Worm (Caenorhabditis elegans) whole organism, young adult: ENCODE data around the gene F57C2.4.

ENCODE experiments used
- B0019.2 ChIP-seq: fragments of 200-800 bp; sonication (Bioruptor generic); conservative IDR thresholded peaks from 2 replicates; pipeline ENCODE4 v1.3.6; 2022; ENCODE audit warnings: missing genetic modification reagents, missing genetic modification characterization, missing compliant biosample characterization
- B0035.1 ChIP-seq: sonication (generic microtip); optimal IDR thresholded peaks from 2 replicates; lab custom pipeline; 2016; ENCODE audit warnings: missing genetic modification characterization, mild to moderate bottlenecking, missing compliant biosample characterization, missing genotype, missing genetic modification reagents
- B0336.3 ChIP-seq: fragments of 200-800 bp; sonication (Bioruptor generic); IDR thresholded peaks from 2 replicates; pipeline ENCODE4 v1.3.6; 2022; ENCODE audit warnings: missing genetic modification characterization, missing compliant biosample characterization
- D2030.7 ChIP-seq: fragments of 200-800 bp; sonication (Bioruptor generic); IDR thresholded peaks from 2 replicates; pipeline ENCODE4 v1.3.6; 2022; ENCODE audit warnings: missing genetic modification reagents, missing genetic modification characterization, missing compliant biosample characterization
- F23B12.7 ChIP-seq: sonication (generic microtip); optimal IDR thresholded peaks from 2 replicates; lab custom pipeline; 2017; ENCODE audit warnings: missing genetic modification characterization, mild to moderate bottlenecking, missing compliant biosample characterization, antibody characterized with exemption, moderate library complexity; ENCODE audit not compliant: insufficient read depth
- F39B2.1 ChIP-seq: fragments of 200-800 bp; sonication (Bioruptor generic); IDR thresholded peaks from 2 replicates; pipeline ENCODE4 v1.3.6; 2022; ENCODE audit warnings: missing genetic modification reagents, missing genetic modification characterization, missing compliant biosample characterization
- F49E8.2 ChIP-seq: sonication (generic microtip); optimal IDR thresholded peaks from 3 replicates; lab custom pipeline; 2017; ENCODE audit warnings: missing genetic modification characterization, mild to moderate bottlenecking, missing compliant biosample characterization, antibody characterized with exemption, moderate library complexity; ENCODE audit not compliant: insufficient read depth
- F57A8.1 ChIP-seq: fragments of 200-800 bp; sonication (Bioruptor generic); optimal IDR thresholded peaks from 2 replicates; lab custom pipeline; 2018; ENCODE audit warnings: mild to moderate bottlenecking, missing genetic modification characterization, moderate library complexity, missing compliant biosample characterization
- Y56A3A.18 ChIP-seq: fragments of 200-800 bp; sonication (Bioruptor generic); IDR thresholded peaks from 2 replicates; pipeline ENCODE4 v1.3.6; 2022; ENCODE audit warnings: missing genetic modification reagents, missing genetic modification characterization, missing compliant biosample characterization
- Y67H2A.10 ChIP-seq: fragments of 200-800 bp; sonication (Bioruptor generic); conservative IDR thresholded peaks from 2 replicates; pipeline ENCODE4 v1.3.6; 2022; ENCODE audit warnings: missing genetic modification reagents, missing genetic modification characterization, missing compliant biosample characterization
- Y95B8A.8 ChIP-seq: fragments of 200-800 bp; sonication (Bioruptor generic); IDR thresholded peaks from 2 replicates; pipeline ENCODE4 v1.3.6; 2022; ENCODE audit warnings: missing genetic modification reagents, missing genetic modification characterization, missing compliant biosample characterization
- ZK185.1 ChIP-seq: sonication (generic microtip); optimal IDR thresholded peaks from 2 replicates; lab custom pipeline; 2016; ENCODE audit warnings: mild to moderate bottlenecking, missing genetic modification characterization, missing compliant biosample characterization; ENCODE audit not compliant: poor library complexity, severe bottlenecking
- ama-1 ChIP-seq, 3 experiments: fragments of 150-350 bp in 1 of 3; sonication (generic microtip) in 2 of 3; optimal IDR thresholded peaks; 2 replicates each; lab custom pipeline; 2014 to 2018; ENCODE audit warnings: missing biosample characterization in 2 of 3, missing genetic modification characterization in 2 of 3, missing genetic modification reagents in 2 of 3
- aptf-2 ChIP-seq: fragments of 200-800 bp; sonication (Bioruptor generic); conservative IDR thresholded peaks from 2 replicates; pipeline ENCODE4 v1.3.6; 2022; ENCODE audit warnings: missing genetic modification reagents, missing genetic modification characterization, missing compliant biosample characterization
- athp-1 ChIP-seq: sonication (generic microtip); optimal IDR thresholded peaks from 2 replicates; lab custom pipeline; 2017; ENCODE audit warnings: mild to moderate bottlenecking, missing genetic modification characterization, missing compliant biosample characterization
- attf-5 ChIP-seq: fragments of 200-800 bp; sonication (Bioruptor generic); optimal IDR thresholded peaks from 2 replicates; lab custom pipeline; 2018; ENCODE audit warnings: mild to moderate bottlenecking, missing genetic modification characterization, missing compliant biosample characterization
- ceh-100 ChIP-seq: fragments of 200-800 bp; sonication (Bioruptor generic); IDR thresholded peaks from 2 replicates; pipeline ENCODE4 v1.3.6; 2022; ENCODE audit warnings: missing genetic modification reagents, missing genetic modification characterization, missing compliant biosample characterization
- ceh-40 ChIP-seq: fragments of 200-800 bp; sonication (Bioruptor generic); IDR thresholded peaks from 2 replicates; pipeline ENCODE4 v1.3.6; 2022; ENCODE audit warnings: missing genetic modification characterization, missing compliant biosample characterization
- ceh-91 ChIP-seq: fragments of 200-800 bp; sonication (Bioruptor generic); IDR thresholded peaks from 2 replicates; pipeline ENCODE4 v1.3.6; 2022; ENCODE audit warnings: missing genetic modification reagents, missing genetic modification characterization, missing compliant biosample characterization
- chd-7 ChIP-seq: sonication (generic microtip); optimal IDR thresholded peaks from 2 replicates; lab custom pipeline; 2016; ENCODE audit warnings: mild to moderate bottlenecking, missing genetic modification characterization, moderate library complexity, missing compliant biosample characterization
- die-1 ChIP-seq: sonication (generic microtip); optimal IDR thresholded peaks from 2 replicates; lab custom pipeline; 2016; ENCODE audit warnings: missing genotype, mild to moderate bottlenecking, missing genetic modification characterization, missing compliant biosample characterization
- dpl-1 ChIP-seq: fragments of 150-350 bp; optimal IDR thresholded peaks from 2 replicates; lab custom pipeline; 2014; ENCODE audit warnings: missing biosample characterization, missing genetic modification reagents, missing genetic modification characterization
- gei-17 ChIP-seq: fragments of 200-800 bp; sonication (Bioruptor generic); optimal IDR thresholded peaks from 2 replicates; lab custom pipeline; 2018; ENCODE audit warnings: mild to moderate bottlenecking, missing genetic modification characterization, missing compliant biosample characterization
- hlh-12 ChIP-seq: sonication (generic microtip); optimal IDR thresholded peaks from 2 replicates; lab custom pipeline; 2016; ENCODE audit warnings: missing genetic modification characterization, missing compliant biosample characterization
- hlh-26 ChIP-seq: fragments of 200-800 bp; sonication (Bioruptor generic); conservative IDR thresholded peaks from 2 replicates; pipeline ENCODE4 v1.3.6; 2022; ENCODE audit warnings: missing genetic modification reagents, missing genetic modification characterization, missing compliant biosample characterization
- hmg-1.2 ChIP-seq: fragments of 200-800 bp; sonication (Bioruptor generic); IDR thresholded peaks from 2 replicates; pipeline ENCODE4 v1.3.6; 2022; ENCODE audit warnings: missing genetic modification reagents, missing genetic modification characterization, missing compliant biosample characterization
- hsf-1 ChIP-seq: fragments of 200-800 bp; sonication (Bioruptor generic); IDR thresholded peaks from 2 replicates; pipeline ENCODE4 v1.3.6; 2022; ENCODE audit warnings: missing genetic modification reagents, missing genetic modification characterization, missing compliant biosample characterization
- let-607 ChIP-seq, 2 experiments: fragments of 200-800 bp in 1 of 2; sonication (Bioruptor generic) in 1 of 2; sonication (generic microtip) in 1 of 2; optimal IDR thresholded peaks; 2 replicates each; lab custom pipeline; 2016 to 2018; ENCODE audit warnings: mild to moderate bottlenecking in 2 of 2, missing compliant biosample characterization in 2 of 2, missing genetic modification characterization in 2 of 2, moderate library complexity in 2 of 2, missing genotype in 1 of 2
- lin-35 ChIP-seq, 3 experiments: fragments of 150-350 bp in 2 of 3; sonication (generic microtip) in 1 of 3; optimal IDR thresholded peaks; 2 replicates each; lab custom pipeline; 2014 to 2018; ENCODE audit warnings: missing biosample characterization in 3 of 3, missing genetic modification characterization in 3 of 3, missing genetic modification reagents in 3 of 3
- lin-40 ChIP-seq: sonication (generic microtip); optimal IDR thresholded peaks from 2 replicates; lab custom pipeline; 2016; ENCODE audit warnings: missing genetic modification characterization, mild to moderate bottlenecking, missing compliant biosample characterization, missing genotype, missing genetic modification reagents
- lin-54 ChIP-seq: fragments of 200-800 bp; sonication (Bioruptor generic); optimal IDR thresholded peaks from 2 replicates; lab custom pipeline; 2018; ENCODE audit warnings: mild to moderate bottlenecking, missing genetic modification characterization, missing compliant biosample characterization
- lir-1 ChIP-seq: fragments of 200-800 bp; sonication (Bioruptor generic); conservative IDR thresholded peaks from 2 replicates; pipeline ENCODE4 v1.3.6; 2022; ENCODE audit warnings: missing genetic modification reagents, missing genetic modification characterization, missing compliant biosample characterization
- madf-10 ChIP-seq: sonication (generic microtip); optimal IDR thresholded peaks from 2 replicates; lab custom pipeline; 2016; ENCODE audit warnings: mild to moderate bottlenecking, missing genetic modification characterization, missing compliant biosample characterization
- madf-6 ChIP-seq: fragments of 200-800 bp; sonication (Bioruptor generic); IDR thresholded peaks from 2 replicates; pipeline ENCODE4 v1.3.6; 2022; ENCODE audit warnings: missing genetic modification reagents, missing genetic modification characterization, missing compliant biosample characterization
- nfya-2 ChIP-seq: fragments of 200-800 bp; sonication (Bioruptor generic); IDR thresholded peaks from 2 replicates; pipeline ENCODE4 v1.3.6; 2022; ENCODE audit warnings: missing genetic modification reagents, missing genetic modification characterization, missing compliant biosample characterization
- nhr-27 ChIP-seq: fragments of 200-800 bp; sonication (Bioruptor generic); optimal IDR thresholded peaks from 2 replicates; lab custom pipeline; 2018; ENCODE audit warnings: mild to moderate bottlenecking, missing genetic modification characterization, moderate library complexity, missing compliant biosample characterization
- nhr-80 ChIP-seq: sonication (generic microtip); optimal IDR thresholded peaks from 2 replicates; lab custom pipeline; 2016; ENCODE audit warnings: missing genetic modification characterization, missing compliant biosample characterization
- nhr-90 ChIP-seq: sonication (generic microtip); optimal IDR thresholded peaks from 2 replicates; lab custom pipeline; 2016; ENCODE audit warnings: missing genotype, mild to moderate bottlenecking, missing genetic modification characterization, missing compliant biosample characterization
- pbrm-1 ChIP-seq: fragments of 200-800 bp; sonication (Bioruptor generic); IDR thresholded peaks from 2 replicates; pipeline ENCODE4 v1.3.6; 2022; ENCODE audit warnings: missing genetic modification reagents, missing genetic modification characterization, missing compliant biosample characterization
- pha-4 ChIP-seq: fragments of 150-350 bp; sonication (generic microtip); optimal IDR thresholded peaks from 2 replicates; lab custom pipeline; 2014; ENCODE audit warnings: missing biosample characterization, missing genetic modification reagents, missing genetic modification characterization
- rec-8 ChIP-seq, 2 experiments: sonication (generic microtip); optimal IDR thresholded peaks; 2 replicates each; lab custom pipeline; 2016; ENCODE audit warnings: mild to moderate bottlenecking in 2 of 2, missing genetic modification characterization in 2 of 2, missing genetic modification reagents in 2 of 2, missing genotype in 2 of 2, missing biosample characterization in 1 of 2, missing compliant biosample characterization in 1 of 2, moderate library complexity in 1 of 2
- repo-1 ChIP-seq: sonication (generic microtip); optimal IDR thresholded peaks from 2 replicates; lab custom pipeline; 2017; ENCODE audit warnings: mild to moderate bottlenecking, missing genetic modification characterization, missing compliant biosample characterization
- sdz-38 ChIP-seq: sonication (generic microtip); optimal IDR thresholded peaks from 2 replicates; lab custom pipeline; 2016; ENCODE audit warnings: missing genotype, missing genetic modification characterization, missing compliant biosample characterization
- sea-2 ChIP-seq: fragments of 200-800 bp; sonication (Bioruptor generic); IDR thresholded peaks from 2 replicates; pipeline ENCODE4 v1.3.6; 2022; ENCODE audit warnings: missing genetic modification characterization, missing compliant biosample characterization
- tbp1 ChIP-seq: fragments of 200-800 bp; sonication (Bioruptor generic); optimal IDR thresholded peaks from 2 replicates; lab custom pipeline; 2018; ENCODE audit warnings: mild to moderate bottlenecking, missing genetic modification characterization, missing compliant biosample characterization
- tlf-1 ChIP-seq: fragments of 200-800 bp; sonication (Bioruptor generic); optimal IDR thresholded peaks from 2 replicates; lab custom pipeline; 2018; ENCODE audit warnings: mild to moderate bottlenecking, missing genetic modification characterization, missing compliant biosample characterization
- xnd-1 ChIP-seq: sonication (generic microtip); optimal IDR thresholded peaks from 2 replicates; lab custom pipeline; 2016; ENCODE audit warnings: missing genotype, missing genetic modification reagents, missing genetic modification characterization, missing compliant biosample characterization

The F57C2.4 gene

DNA sequence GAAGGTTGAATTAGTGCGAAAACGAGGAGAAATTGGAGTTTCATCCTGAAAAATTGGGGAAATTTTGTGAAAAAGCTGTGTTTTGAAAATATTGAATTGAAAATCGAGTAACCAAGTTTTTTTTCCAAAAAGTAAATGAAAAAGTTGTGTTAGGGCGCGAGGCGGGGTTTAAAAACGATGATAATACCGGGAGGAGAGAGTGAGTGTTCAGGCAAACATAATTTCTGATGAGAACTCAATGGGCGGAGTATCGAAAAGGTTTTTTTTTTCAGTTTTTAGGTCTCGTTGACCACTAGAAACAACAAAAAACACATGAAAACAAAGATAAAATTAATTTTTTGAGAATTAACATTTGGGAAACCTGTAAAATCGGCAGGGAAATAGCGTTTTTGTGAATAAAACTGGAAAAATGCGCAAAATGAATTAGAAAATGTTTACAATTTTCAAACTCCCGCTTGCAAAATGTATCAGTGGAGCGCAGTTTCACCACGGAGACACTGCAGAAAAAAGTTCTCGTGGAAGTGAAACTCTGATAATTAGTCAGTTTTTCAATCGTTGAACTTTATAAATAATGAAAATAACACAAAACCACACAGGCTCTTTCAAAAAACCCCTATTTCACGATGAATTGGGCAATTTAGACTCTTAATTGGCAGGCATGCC is 45.4 kb upstream of the F57C2.4 start, which contains the start of gene C13B4.1 (continued):
- TF ChIP-seq ceh-100 (GFP tag; lab: Robert Waterston, UW) = peak; percentile 98
- TF ChIP-seq ZK185.1 (tag; lab: Kevin White, UChicago) = no peak
- TF ChIP-seq hsf-1 (GFP tag; lab: Robert Waterston, UW) = no peak
- TF ChIP-seq nhr-80 (tag; lab: Kevin White, UChicago) = no peak
- 0 out of 2 replicates have a peak, but pooled peaks have one; percentile 34 for TF ChIP-seq pbrm-1 (GFP tag; lab: Robert Waterston, UW)
- no peak for TF ChIP-seq nhr-27
- TF ChIP-seq B0336.3 (GFP tag; lab: Robert Waterston, UW) = no peak
- peak; percentile 37 for TF ChIP-seq F49E8.2 (tag; lab: Kevin White, UChicago)
- TF ChIP-seq hmg-1.2 = no peak
- TF ChIP-seq madf-6 (GFP tag; lab: Robert Waterston, UW) = peak; percentile 80
- TF ChIP-seq B0019.2 (GFP tag; lab: Robert Waterston, UW) = no peak
- no peak for TF ChIP-seq nfya-2
- TF ChIP-seq ceh-40 (GFP tag; lab: Robert Waterston, UW) = no peak
- no peak for TF ChIP-seq B0035.1 (tag; lab: Kevin White, UChicago)
- TF ChIP-seq lin-35 (GFP tag; optimal IDR thresholded peaks at IDR 0.05; lab: Kevin White, UChicago) = peak in 2 of 3 experiments; percentile 11 to 55
- TF ChIP-seq F39B2.1 (GFP tag; lab: Robert Waterston, UW) = no peak
- TF ChIP-seq sea-2 (GFP tag; lab: Robert Waterston, UW) = no peak
- no peak for TF ChIP-seq repo-1
- TF ChIP-seq Y67H2A.10 (GFP tag; lab: Robert Waterston, UW) = no peak
- TF ChIP-seq pha-4 (tag; lab: Kevin White, UChicago) = no peak
- TF ChIP-seq sdz-38 = no peak
- TF ChIP-seq hlh-26 (GFP tag; lab: Robert Waterston, UW) = no peak
- peak; percentile 61 for TF ChIP-seq ceh-91 (GFP tag; lab: Robert Waterston, UW)
- no peak for TF ChIP-seq chd-7 (tag; lab: Kevin White, UChicago)
- TF ChIP-seq rec-8 (tag; optimal IDR thresholded peaks at IDR 0.05; lab: Kevin White, UChicago) = no peak
- TF ChIP-seq die-1 (tag; lab: Kevin White, UChicago) = no peak
- TF ChIP-seq Y56A3A.18 (GFP tag; lab: Robert Waterston, UW) = no peak
- no peak; the same call in 1 of the 2 replicates for TF ChIP-seq lir-1 (GFP tag; lab: Robert Waterston, UW)
- TF ChIP-seq tbp1 (GFP tag; lab: Kevin White, UChicago) = peak; percentile 26
- TF ChIP-seq lin-40 (tag; lab: Kevin White, UChicago) = no peak
- TF ChIP-seq dpl-1 (GFP tag; lab: Kevin White, UChicago) = peak; percentile 68
- no peak for TF ChIP-seq athp-1 (tag; lab: Kevin White, UChicago)
- TF ChIP-seq attf-5 = no peak
- TF ChIP-seq nhr-90 (tag; lab: Kevin White, UChicago) = no peak
- no peak for TF ChIP-seq aptf-2 (GFP tag; lab: Robert Waterston, UW)
- TF ChIP-seq ama-1 (optimal IDR thresholded peaks at IDR 0.05; lab: Kevin White, UChicago) = no peak
- no peak for TF ChIP-seq ama-1 (GFP tag; optimal IDR thresholded peaks at IDR 0.05; lab: Kevin White, UChicago)
- TF ChIP-seq D2030.7 = peak; percentile 90
- no peak for TF ChIP-seq F57A8.1 (GFP tag; lab: Kevin White, UChicago)
- peak; percentile 41 for TF ChIP-seq F23B12.7
- no peak for TF ChIP-seq madf-10 (tag; lab: Kevin White, UChicago)
- no peak for TF ChIP-seq Y95B8A.8
- TF ChIP-seq hlh-12 = no peak
- TF ChIP-seq gei-17 (GFP tag; lab: Kevin White, UChicago) = no peak
- no peak for TF ChIP-seq tlf-1 (GFP tag; lab: Kevin White, UChicago)
- peak; percentile 97 for TF ChIP-seq lin-54
- no peak for TF ChIP-seq let-607 (tag; optimal IDR thresholded peaks at IDR 0.05; lab: Kevin White, UChicago)
- peak; percentile 50 for TF ChIP-seq xnd-1 (tag; lab: Kevin White, UChicago)
